Fruit fly (Drosophila melanogaster): Measurements from ENCODE around the gene clumsy.
A peak's percentile ranks its signal among the peaks of the same experiment; 100 is the strongest.

The clumsy gene

DNA sequence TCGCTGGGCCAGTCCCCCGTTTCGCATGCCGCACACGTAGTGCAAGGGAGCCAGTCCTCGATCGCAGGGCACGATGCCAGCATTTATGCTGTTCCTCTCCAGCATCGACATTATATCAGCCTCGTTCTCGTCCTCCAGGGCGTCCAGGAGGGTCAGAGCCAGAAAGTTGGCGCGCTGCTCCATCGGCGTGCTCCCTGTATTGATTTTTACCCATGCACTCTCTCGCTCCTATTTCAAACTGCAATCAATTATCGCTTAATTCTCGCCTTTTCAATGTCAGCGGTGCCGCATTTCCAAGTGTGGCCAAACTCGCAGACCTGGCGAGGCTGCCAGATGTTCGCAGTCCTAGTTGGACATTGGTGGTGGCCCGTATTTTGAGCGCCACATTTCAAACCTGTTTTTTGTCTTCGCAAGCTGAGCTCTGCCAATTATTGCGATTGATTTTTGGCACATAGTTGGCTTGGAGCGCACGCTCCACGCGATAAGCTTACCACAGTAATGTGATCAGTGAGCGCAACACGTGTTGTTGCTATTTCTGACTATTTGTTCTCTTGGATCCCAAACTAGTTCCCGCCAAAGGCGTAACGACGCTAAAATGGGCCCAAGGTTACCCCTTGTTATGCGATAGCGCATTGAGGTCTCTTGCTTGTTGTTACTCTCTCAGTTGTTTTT is 12.1 kb downstream of the clumsy start, which contains the start of gene CG8679:
CG8679 (minus strand) TSS at position 305 of the 672 bp plus-strand sequence.
- no peak for TF ChIP-seq Hnf4 (GFP tag; optimal IDR thresholded peaks at IDR 0.05)
- no peak for TF ChIP-seq fru (GFP tag; optimal IDR thresholded peaks at IDR 0.05)
- no peak for TF ChIP-seq Jra (GFP tag; optimal IDR thresholded peaks at IDR 0.05)
- TF ChIP-seq Rel (GFP tag; optimal IDR thresholded peaks at IDR 0.05), result no peak
- TF ChIP-seq Rel (tag; optimal IDR thresholded peaks at IDR 0.05), result peak; percentile 72
- peak; percentile 30 for TF ChIP-seq Vsx2 (GFP tag; optimal IDR thresholded peaks at IDR 0.05; ENCODE audit: partially characterized antibody)
- TF ChIP-seq sage (GFP tag; optimal IDR thresholded peaks at IDR 0.05), result no peak
- TF ChIP-seq psq (GFP tag; optimal IDR thresholded peaks at IDR 0.05), result no peak
- TF ChIP-seq CG9705 (GFP tag; optimal IDR thresholded peaks at IDR 0.05), result no peak
- TF ChIP-seq CG32264 (GFP tag; optimal IDR thresholded peaks at IDR 0.05), result no peak
- no peak for TF ChIP-seq usp (GFP tag; optimal IDR thresholded peaks at IDR 0.05)
- TF ChIP-seq jim (GFP tag; optimal IDR thresholded peaks at IDR 0.05), result no peak
- TF ChIP-seq HLH106 (tag; optimal IDR thresholded peaks at IDR 0.05), result no peak
- TF ChIP-seq Myc (optimal IDR thresholded peaks at IDR 0.05), result no peak
- no peak for TF ChIP-seq brk (GFP tag; optimal IDR thresholded peaks at IDR 0.05)
- no peak for TF ChIP-seq ey (GFP tag; optimal IDR thresholded peaks at IDR 0.05)
- TF ChIP-seq br (GFP tag; optimal IDR thresholded peaks at IDR 0.05), result no peak
- no peak for TF ChIP-seq dl (GFP tag; optimal IDR thresholded peaks at IDR 0.05; ENCODE audit: insufficient read depth in 1 of 2, partially characterized antibody in 2 of 2)

DNA sequence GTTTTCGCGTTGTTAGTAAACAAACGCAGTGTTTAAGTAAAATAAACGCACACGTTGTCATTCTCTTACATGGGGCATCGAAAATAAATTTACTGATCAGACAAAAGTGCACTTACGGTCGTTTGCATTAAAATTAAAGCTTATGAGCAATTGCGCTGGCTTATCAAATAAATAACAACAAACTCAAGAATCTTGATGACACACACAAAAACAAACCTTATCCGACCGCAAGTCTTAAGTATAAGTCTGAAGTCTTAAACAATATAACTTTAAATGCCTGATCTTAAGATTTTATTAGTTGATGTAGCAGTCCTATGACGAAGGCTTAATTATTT is 12.6 kb downstream of the clumsy start:
- no peak for TF ChIP-seq Hr78 (GFP tag; optimal IDR thresholded peaks at IDR 0.05)
- peak; percentile 14 for TF ChIP-seq sage (GFP tag; optimal IDR thresholded peaks at IDR 0.05)
- no peak for TF ChIP-seq CG9705 (GFP tag; optimal IDR thresholded peaks at IDR 0.05)
- peak; percentile 35 for TF ChIP-seq brk (GFP tag; optimal IDR thresholded peaks at IDR 0.05)
- TF ChIP-seq Vsx2 (GFP tag; optimal IDR thresholded peaks at IDR 0.05; ENCODE audit: partially characterized antibody), result peak; percentile 4
- peak; percentile 29 for TF ChIP-seq h (GFP tag; optimal IDR thresholded peaks at IDR 0.05)

DNA sequence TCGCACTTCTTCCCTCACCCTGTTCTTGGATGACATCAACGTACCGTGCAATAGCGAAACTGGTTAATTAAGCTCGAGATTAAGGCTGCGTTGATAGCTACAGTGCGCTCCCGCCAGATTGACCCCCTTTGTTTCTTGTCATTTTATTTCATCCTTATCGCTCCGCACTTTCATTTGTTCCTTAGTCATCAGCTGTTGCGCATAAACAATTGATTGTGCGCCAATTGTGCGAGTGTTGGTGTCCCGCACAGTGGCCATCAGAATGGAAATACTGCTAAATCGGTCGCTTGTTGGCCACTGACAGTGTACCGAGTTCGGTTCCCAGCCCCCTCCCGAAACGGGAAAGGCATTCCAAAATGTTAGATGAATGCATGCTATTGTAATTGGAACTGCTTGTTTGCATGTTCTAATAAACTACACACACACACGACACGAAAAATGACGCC is 13.4 kb downstream of the clumsy start:
- TF ChIP-seq psq (GFP tag; optimal IDR thresholded peaks at IDR 0.05), result peak; percentile 50
- TF ChIP-seq foxo (GFP tag; optimal IDR thresholded peaks at IDR 0.05), result peak in 1 of 2 experiments; percentile 34
- TF ChIP-seq Hr78 (GFP tag; optimal IDR thresholded peaks at IDR 0.05), result no peak
- TF ChIP-seq HLH106 (tag; optimal IDR thresholded peaks at IDR 0.05), result peak; percentile 27
- TF ChIP-seq Sp1 (GFP tag; optimal IDR thresholded peaks at IDR 0.05), result no peak
- no peak for TF ChIP-seq Hr83 (GFP tag; optimal IDR thresholded peaks at IDR 0.05; ENCODE audit: poor library complexity, severe bottlenecking)
- TF ChIP-seq Hnf4 (GFP tag; optimal IDR thresholded peaks at IDR 0.05), result no peak
- TF ChIP-seq OdsH (GFP tag; optimal IDR thresholded peaks at IDR 0.05), result peak; percentile 4
- no peak for TF ChIP-seq woc (GFP tag; optimal IDR thresholded peaks at IDR 0.05)
- no peak for TF ChIP-seq Rel (GFP tag; optimal IDR thresholded peaks at IDR 0.05)
- TF ChIP-seq Rel (tag; optimal IDR thresholded peaks at IDR 0.05), result peak; percentile 56
- peak; percentile 16 for TF ChIP-seq br (GFP tag; optimal IDR thresholded peaks at IDR 0.05)

DNA sequence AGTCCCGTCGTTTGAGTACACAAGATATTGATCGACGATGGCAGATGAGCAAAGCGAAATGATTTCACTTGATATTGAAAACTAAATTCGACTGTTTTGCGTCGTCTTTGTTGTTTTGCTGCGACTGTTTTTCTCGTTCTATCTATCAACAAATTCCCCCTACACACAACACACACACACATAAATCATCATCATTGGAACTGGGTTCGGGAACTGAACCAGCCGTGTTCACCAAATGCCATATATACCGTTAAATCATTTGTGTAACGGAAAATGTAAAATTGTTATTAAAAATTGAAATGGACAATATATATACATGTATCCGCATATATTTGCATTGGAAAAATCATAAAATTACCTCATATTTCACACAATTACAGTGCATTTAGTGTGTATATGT is 14.1 kb downstream of the clumsy start, which contains the start of gene Atg18b:
Atg18b (minus strand) TSS at position 177 of the 400 bp plus-strand sequence.
- TF ChIP-seq Vsx2 (GFP tag; optimal IDR thresholded peaks at IDR 0.05; ENCODE audit: partially characterized antibody) (no peak), Rel (GFP tag; optimal IDR thresholded peaks at IDR 0.05) (no peak), Rel (tag; optimal IDR thresholded peaks at IDR 0.05) (peak; percentile 100)

DNA sequence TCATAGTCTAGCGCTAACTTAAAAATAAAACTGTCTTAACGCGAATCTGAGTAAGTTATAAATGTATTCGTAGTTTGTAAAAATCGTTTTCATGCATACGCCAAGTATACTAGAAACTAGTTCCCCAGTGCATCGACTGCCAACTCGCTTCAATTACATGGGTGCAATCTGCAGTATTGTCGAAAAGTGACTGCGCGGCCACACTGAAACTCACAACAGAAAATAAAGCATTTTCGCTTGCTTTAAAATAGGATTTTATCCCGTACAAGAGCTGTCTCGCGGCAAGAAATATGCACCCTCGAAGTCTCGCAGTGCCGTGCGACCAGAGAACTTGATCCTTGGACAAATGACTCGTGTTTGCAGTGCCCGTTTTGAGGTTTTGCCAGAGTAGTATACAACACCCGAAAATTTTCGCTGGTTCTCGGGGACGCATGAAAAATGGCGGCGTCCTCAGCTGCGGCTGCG is 14.9 kb downstream of the clumsy start, which contains the start of gene CG8677:
CG8677 (plus strand) TSS at position 199 of the 465 bp plus-strand sequence.
- no peak for TF ChIP-seq GATAd (GFP tag; optimal IDR thresholded peaks at IDR 0.05)
- no peak for TF ChIP-seq Rel (GFP tag; optimal IDR thresholded peaks at IDR 0.05)
- TF ChIP-seq Rel (tag; optimal IDR thresholded peaks at IDR 0.05), result peak; percentile 72
- TF ChIP-seq dmrt93B (GFP tag; optimal IDR thresholded peaks at IDR 0.05), result no peak
- TF ChIP-seq Abd-B (GFP tag; optimal IDR thresholded peaks at IDR 0.05), result no peak

DNA sequence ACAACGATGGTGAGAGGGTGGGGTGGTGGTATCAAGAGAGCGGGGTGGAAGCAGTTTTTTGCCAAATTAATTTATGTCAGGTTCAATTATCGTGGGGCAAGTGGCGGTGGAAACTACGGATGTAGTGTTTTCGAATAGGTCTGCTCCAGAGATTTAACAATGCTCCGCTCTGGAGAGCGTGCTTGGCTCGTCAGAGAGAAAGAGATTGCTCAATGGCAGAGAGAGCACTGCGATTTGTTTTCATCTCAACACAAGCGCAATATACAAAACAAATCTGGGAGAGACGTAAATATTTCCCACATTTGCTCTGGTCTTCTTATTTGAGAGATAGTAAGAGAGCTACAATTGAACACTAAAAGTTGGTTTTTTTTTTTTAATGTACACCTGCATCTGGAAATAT is 15.5 kb downstream of the clumsy start:
- no peak for TF ChIP-seq br (GFP tag; optimal IDR thresholded peaks at IDR 0.05)
- TF ChIP-seq Vsx2 (GFP tag; optimal IDR thresholded peaks at IDR 0.05; ENCODE audit: partially characterized antibody), result no peak
- TF ChIP-seq dl (GFP tag; optimal IDR thresholded peaks at IDR 0.05; ENCODE audit: insufficient read depth in 1 of 2, partially characterized antibody in 2 of 2), result peak in 1 of 2 experiments; percentile 81
- no peak for TF ChIP-seq N (GFP tag; optimal IDR thresholded peaks at IDR 0.05)
- peak; percentile 82 for TF ChIP-seq Dif (GFP tag; optimal IDR thresholded peaks at IDR 0.05; ENCODE audit: partially characterized antibody)
- no peak for TF ChIP-seq CG32264 (GFP tag; optimal IDR thresholded peaks at IDR 0.05)

All from whole organism, wandering third instar larva.